Fruit fly (Drosophila melanogaster): ENCODE measurements around the gene CG12106.

The CG12106 gene

dm6 chrX:9216572-9216971, 22.9 kb downstream of the CG12106 start, which contains the start of gene CG15369:
Gene CG15369, plus strand, starts transcription at chrX:9216872.
- TF ChIP-seq CG5204 (GFP tag; optimal IDR thresholded peaks at IDR 0.05) (no peak), CG33017 (tag; optimal IDR thresholded peaks at IDR 0.05) (no peak), cic (GFP tag; optimal IDR thresholded peaks at IDR 0.05) (no peak), Clk (GFP tag; optimal IDR thresholded peaks at IDR 0.05) (no peak), Hr96 (GFP tag; optimal IDR thresholded peaks at IDR 0.05) (no peak), toe (GFP tag; optimal IDR thresholded peaks at IDR 0.05) (no peak), CG1620 (GFP tag; optimal IDR thresholded peaks at IDR 0.05) (no peak), CG12768 (GFP tag; optimal IDR thresholded peaks at IDR 0.05) (no peak), cnc (optimal IDR thresholded peaks at IDR 0.05) (no peak), CG11617 (GFP tag; optimal IDR thresholded peaks at IDR 0.05) (no peak), pad (GFP tag; optimal IDR thresholded peaks at IDR 0.05) (no peak)

- no peak for TF ChIP-seq Crg-1 (GFP tag; optimal IDR thresholded peaks at IDR 0.05)
- TF ChIP-seq bab1 (GFP tag; optimal IDR thresholded peaks at IDR 0.05), result peak; percentile 26
- TF ChIP-seq CG33017 (tag; optimal IDR thresholded peaks at IDR 0.05), result peak; percentile 9
These were observed 26.7 kb downstream of the CG12106 start for dm6 chrX:9220434-9220833.

- no peak for TF ChIP-seq kay (GFP tag; ENCODE audit: borderline replicate concordance)
- peak; percentile 17 for TF ChIP-seq CG5204 (GFP tag; optimal IDR thresholded peaks at IDR 0.05)
These were observed 29.5 kb downstream of the CG12106 start, which contains the start of gene t for dm6 chrX:9223182-9223581. Gene t, minus strand, starts transcription at chrX:9223257.

- TF ChIP-seq ovo (GFP tag; optimal IDR thresholded peaks at IDR 0.05), result peak; percentile 30
- no peak for TF ChIP-seq CG5204 (GFP tag; optimal IDR thresholded peaks at IDR 0.05)
- TF ChIP-seq pad (GFP tag; optimal IDR thresholded peaks at IDR 0.05), result no peak
- no peak for TF ChIP-seq toe (GFP tag; optimal IDR thresholded peaks at IDR 0.05)
These were observed 30.7 kb downstream of the CG12106 start for dm6 chrX:9224423-9224822.

- TF ChIP-seq CG7045 (GFP tag; optimal IDR thresholded peaks at IDR 0.05) (no peak), pad (GFP tag; optimal IDR thresholded peaks at IDR 0.05) (no peak)
These were observed 31.4 kb downstream of the CG12106 start, which contains the start of gene CG15370 for dm6 chrX:9225137-9225536. Gene CG15370, plus strand, starts transcription at chrX:9225437.

dm6 chrX:9226837-9227236, 33.1 kb downstream of the CG12106 start, which contains the start of gene Gr8a:
Gene Gr8a, plus strand, starts transcription at chrX:9227137.
- no peak for TF ChIP-seq Clk (GFP tag; optimal IDR thresholded peaks at IDR 0.05)
- TF ChIP-seq CG12768 (GFP tag; optimal IDR thresholded peaks at IDR 0.05), result no peak
- no peak for TF ChIP-seq toe (GFP tag; optimal IDR thresholded peaks at IDR 0.05)
- TF ChIP-seq kay (GFP tag; ENCODE audit: borderline replicate concordance), result no peak
- TF ChIP-seq Crg-1 (GFP tag; optimal IDR thresholded peaks at IDR 0.05), result no peak
- no peak for TF ChIP-seq pad (GFP tag; optimal IDR thresholded peaks at IDR 0.05)
- no peak for TF ChIP-seq Hr96 (GFP tag; optimal IDR thresholded peaks at IDR 0.05)

- TF ChIP-seq cnc (optimal IDR thresholded peaks at IDR 0.05) (no peak), CG33017 (tag; optimal IDR thresholded peaks at IDR 0.05) (no peak), bab1 (GFP tag; optimal IDR thresholded peaks at IDR 0.05) (peak; percentile 65), CG14711 (tag; optimal IDR thresholded peaks at IDR 0.05) (peak; percentile 31), CG7045 (GFP tag; optimal IDR thresholded peaks at IDR 0.05) (no peak), Hr96 (GFP tag; optimal IDR thresholded peaks at IDR 0.05) (no peak), CG1620 (GFP tag; optimal IDR thresholded peaks at IDR 0.05) (no peak)
These were observed 38.5 kb downstream of the CG12106 start, which contains the start of gene CG12121 for dm6 chrX:9232199-9232598. Gene CG12121, minus strand, starts transcription at chrX:9232378.

- no peak for TF ChIP-seq bab1 (GFP tag; optimal IDR thresholded peaks at IDR 0.05)
- TF ChIP-seq CG33017 (tag; optimal IDR thresholded peaks at IDR 0.05), result no peak
- no peak for TF ChIP-seq CG7045 (GFP tag; optimal IDR thresholded peaks at IDR 0.05)
- no peak for TF ChIP-seq ovo (GFP tag; optimal IDR thresholded peaks at IDR 0.05)
- TF ChIP-seq CG14711 (tag; optimal IDR thresholded peaks at IDR 0.05), result no peak
- TF ChIP-seq CG11617 (GFP tag; optimal IDR thresholded peaks at IDR 0.05), result no peak
- no peak for TF ChIP-seq Mnt (GFP tag; optimal IDR thresholded peaks at IDR 0.05)
- no peak for TF ChIP-seq Clk (GFP tag; optimal IDR thresholded peaks at IDR 0.05)
- no peak for TF ChIP-seq Hr96 (GFP tag; optimal IDR thresholded peaks at IDR 0.05)
- no peak for TF ChIP-seq Crg-1 (GFP tag; optimal IDR thresholded peaks at IDR 0.05)
- no peak for TF ChIP-seq CG5204 (GFP tag; optimal IDR thresholded peaks at IDR 0.05)
- TF ChIP-seq tj (GFP tag; optimal IDR thresholded peaks at IDR 0.05), result no peak
- no peak for TF ChIP-seq toe (GFP tag; optimal IDR thresholded peaks at IDR 0.05)
- no peak for TF ChIP-seq cic (GFP tag; optimal IDR thresholded peaks at IDR 0.05)
- no peak for TF ChIP-seq CG7101 (tag; optimal IDR thresholded peaks at IDR 0.05)
- no peak for TF ChIP-seq cnc (optimal IDR thresholded peaks at IDR 0.05)
- no peak for TF ChIP-seq pad (GFP tag; optimal IDR thresholded peaks at IDR 0.05)
- no peak for TF ChIP-seq kay (GFP tag; ENCODE audit: borderline replicate concordance)
- no peak for TF ChIP-seq CG1620 (GFP tag; optimal IDR thresholded peaks at IDR 0.05)
- no peak for TF ChIP-seq CG12768 (GFP tag; optimal IDR thresholded peaks at IDR 0.05)
These were observed 42.8 kb downstream of the CG12106 start, which contains the start of gene Ir8a for dm6 chrX:9236485-9236884. Gene Ir8a, minus strand, starts transcription at chrX:9236585.

Measured in whole organism, adult.